Fruit fly (Drosophila melanogaster) whole organism, embryonic: ENCODE data around the gene CG15170.
A peak's percentile ranks its signal among the peaks of the same experiment; 100 is the strongest.

Experiments used
- Bgb ChIP-seq: fragments of 200-800 bp; sonication (Bioruptor generic); IDR thresholded peaks from 2 replicates; pipeline ENCODE4 v1.3.6; 2022; ENCODE audit warnings: missing biosample characterization, missing genetic modification characterization; ENCODE audit not compliant: partially characterized antibody
- CG1024 ChIP-seq: fragments of 200-800 bp; sonication (Bioruptor generic); IDR thresholded peaks from 2 replicates; pipeline ENCODE4 v1.3.6; 2022; ENCODE audit warnings: missing biosample characterization, missing genetic modification characterization
- CG15269 ChIP-seq: fragments of 200-800 bp; sonication (Bioruptor generic); optimal IDR thresholded peaks from 2 replicates; lab custom pipeline; 2018; ENCODE audit warnings: missing biosample characterization, mild to moderate bottlenecking, missing genetic modification characterization, moderate library complexity
- CG16813 ChIP-seq: fragments of 200-800 bp; sonication (Bioruptor generic); IDR thresholded peaks from 3 replicates; pipeline ENCODE4 v1.3.6; 2022; ENCODE audit warnings: missing biosample characterization, missing genetic modification characterization; ENCODE audit not compliant: partially characterized antibody
- CG1792 ChIP-seq: fragments of 200-800 bp; sonication (Bioruptor generic); optimal IDR thresholded peaks from 2 replicates; lab custom pipeline; 2016; ENCODE audit warnings: missing biosample characterization, missing genetic modification characterization
- CG18262 ChIP-seq: fragments of 200-800 bp; optimal IDR thresholded peaks from 3 replicates; lab custom pipeline; 2019; ENCODE audit warnings: missing biosample characterization, mild to moderate bottlenecking, missing genetic modification characterization, moderate library complexity
- CG2678 ChIP-seq: fragments of 200-800 bp; sonication (Bioruptor generic); optimal IDR thresholded peaks from 3 replicates; lab custom pipeline; 2019; ENCODE audit warnings: missing biosample characterization, mild to moderate bottlenecking, missing genetic modification characterization, moderate library complexity
- CG31388 ChIP-seq: fragments of 200-800 bp; sonication (Bioruptor generic); optimal IDR thresholded peaks from 2 replicates; lab custom pipeline; 2016; ENCODE audit warnings: missing biosample characterization, missing genetic modification characterization
- CG34376 ChIP-seq: fragments of 200-800 bp; sonication (Bioruptor generic); optimal IDR thresholded peaks from 2 replicates; lab custom pipeline; 2018; ENCODE audit warnings: missing biosample characterization, mild to moderate bottlenecking, missing genetic modification characterization
- CG3726 ChIP-seq: fragments of 200-800 bp; sonication (Bioruptor generic); IDR thresholded peaks from 3 replicates; pipeline ENCODE4, ENCODE4 v1.3.6; 2022; ENCODE audit warnings: missing biosample characterization, missing genetic modification characterization
- CG3838 ChIP-seq: fragments of 200-800 bp; sonication (Bioruptor generic); optimal IDR thresholded peaks from 3 replicates; lab custom pipeline; 2016; ENCODE audit warnings: missing biosample characterization, missing genetic modification characterization
- CG4282 ChIP-seq: fragments of 200-800 bp; sonication (Bioruptor generic); optimal IDR thresholded peaks from 2 replicates; lab custom pipeline; 2016; ENCODE audit warnings: missing biosample characterization, missing genetic modification characterization
- CG4617 ChIP-seq: fragments of 200-800 bp; sonication (Bioruptor generic); optimal IDR thresholded peaks from 3 replicates; lab custom pipeline; 2016; ENCODE audit warnings: missing biosample characterization, missing genetic modification characterization, borderline replicate concordance
- CG6813 ChIP-seq: fragments of 200-800 bp; sonication (Bioruptor generic); optimal IDR thresholded peaks from 2 replicates; lab custom pipeline; 2017; ENCODE audit warnings: missing biosample characterization, missing genetic modification characterization, mild to moderate bottlenecking, moderate library complexity, missing genetic modification reagents
- CG7839 ChIP-seq: fragments of 200-800 bp; sonication (Bioruptor generic); optimal IDR thresholded peaks from 3 replicates; lab custom pipeline; 2018; ENCODE audit warnings: missing biosample characterization, mild to moderate bottlenecking, missing genetic modification characterization, moderate library complexity
- Camta ChIP-seq: fragments of 200-800 bp; sonication (Bioruptor generic); optimal IDR thresholded peaks from 2 replicates; lab custom pipeline; 2016; ENCODE audit warnings: missing biosample characterization, missing genetic modification characterization
- Dek ChIP-seq: fragments of 200-800 bp; sonication (Bioruptor generic); optimal IDR thresholded peaks from 3 replicates; lab custom pipeline; 2019; ENCODE audit warnings: missing biosample characterization, mild to moderate bottlenecking, missing genetic modification characterization, moderate library complexity
- Dll ChIP-seq: fragments of 200-800 bp; sonication (Bioruptor generic); IDR thresholded peaks from 4 replicates; pipeline ENCODE4 v1.3.6; 2022; ENCODE audit warnings: missing biosample characterization, missing genetic modification characterization; ENCODE audit not compliant: partially characterized antibody
- ERR ChIP-seq: fragments of 200-800 bp; sonication (Bioruptor generic); optimal IDR thresholded peaks from 2 replicates; lab custom pipeline; 2016; ENCODE audit warnings: missing biosample characterization, missing genetic modification characterization
- HLH3B ChIP-seq: fragments of 200-800 bp; sonication (Bioruptor generic); IDR thresholded peaks from 2 replicates; pipeline ENCODE4 v1.3.6; 2022; ENCODE audit warnings: missing biosample characterization, missing genetic modification characterization
- Hr78 ChIP-seq, 2 experiments: fragments of 200-800 bp in 1 of 2; fragments of >200 bp in 1 of 2; sonication (Bioruptor generic) in 1 of 2; optimal IDR thresholded peaks; 2 replicates each; lab custom pipeline; 2017 to 2019; ENCODE audit warnings: missing biosample characterization in 2 of 2, missing genetic modification characterization in 2 of 2, mild to moderate bottlenecking in 1 of 2, moderate library complexity in 1 of 2
- Hsf ChIP-seq: fragments of 200-800 bp; sonication (Bioruptor generic); optimal IDR thresholded peaks from 3 replicates; lab custom pipeline; 2016; ENCODE audit warnings: missing biosample characterization, missing genetic modification characterization
- Jarid2 ChIP-seq: fragments of 200-800 bp; sonication (Bioruptor generic); optimal IDR thresholded peaks from 3 replicates; lab custom pipeline; 2017; ENCODE audit warnings: mild to moderate bottlenecking, missing biosample characterization, missing genetic modification reagents, missing genetic modification characterization
- Nf-YB ChIP-seq: fragments of 200-800 bp; sonication (Bioruptor generic); optimal IDR thresholded peaks from 3 replicates; lab custom pipeline; 2019; ENCODE audit warnings: missing biosample characterization, mild to moderate bottlenecking, missing genetic modification characterization, moderate library complexity
- Opbp ChIP-seq: fragments of 200-800 bp; sonication (Bioruptor generic); IDR thresholded peaks from 3 replicates; pipeline ENCODE4 v1.3.6; 2022; ENCODE audit warnings: missing biosample characterization, missing genetic modification characterization; ENCODE audit not compliant: partially characterized antibody
- ac ChIP-seq: fragments of 200-800 bp; sonication (Bioruptor generic); optimal IDR thresholded peaks from 3 replicates; lab custom pipeline; 2017; ENCODE audit warnings: missing biosample characterization, mild to moderate bottlenecking, missing genetic modification characterization
- chm ChIP-seq: fragments of 200-800 bp; sonication (Bioruptor generic); IDR thresholded peaks from 2 replicates; pipeline ENCODE4 v1.3.6; 2022; ENCODE audit warnings: missing biosample characterization, missing genetic modification characterization
- exex ChIP-seq: fragments of 200-800 bp; sonication (Bioruptor generic); optimal IDR thresholded peaks from 4 replicates; lab custom pipeline; 2018; ENCODE audit warnings: missing biosample characterization, mild to moderate bottlenecking, missing genetic modification characterization, moderate library complexity
- gfzf ChIP-seq: fragments of 200-800 bp; sonication (Bioruptor generic); optimal IDR thresholded peaks from 2 replicates; lab custom pipeline; 2016; ENCODE audit warnings: missing biosample characterization, mild to moderate bottlenecking, missing genetic modification characterization, moderate library complexity
- hb ChIP-seq: fragments of 200-800 bp; sonication (Bioruptor generic); IDR thresholded peaks from 3 replicates; pipeline ENCODE4 v1.3.6; 2022; ENCODE audit warnings: missing biosample characterization, missing genetic modification characterization; ENCODE audit not compliant: partially characterized antibody
- hkb ChIP-seq, 2 experiments: fragments of 200-800 bp in 1 of 2; fragments of >200 bp in 1 of 2; sonication (Bioruptor generic) in 1 of 2; IDR thresholded peaks in 1 of 2; optimal IDR thresholded peaks in 1 of 2; 2 replicates each; pipeline versions ENCODE4 v1.3.6 to Lab custom; 2017 to 2022; ENCODE audit warnings: missing biosample characterization in 1 of 2, missing genetic modification characterization in 1 of 2
- jigr1 ChIP-seq: fragments of 200-800 bp; sonication (Bioruptor generic); IDR thresholded peaks from 3 replicates; pipeline ENCODE4 v1.3.6; 2022; ENCODE audit warnings: missing biosample characterization, missing genetic modification characterization
- kni ChIP-seq: fragments of 200-800 bp; sonication (Bioruptor generic); optimal IDR thresholded peaks from 3 replicates; lab custom pipeline; 2017; ENCODE audit warnings: mild to moderate bottlenecking, missing biosample characterization, missing genetic modification reagents, missing genetic modification characterization
- mirr ChIP-seq: fragments of 200-800 bp; sonication (Bioruptor generic); optimal IDR thresholded peaks from 3 replicates; lab custom pipeline; 2018; ENCODE audit warnings: missing biosample characterization, mild to moderate bottlenecking, missing genetic modification characterization
- otp ChIP-seq: fragments of 200-800 bp; sonication (Bioruptor generic); IDR thresholded peaks from 3 replicates; pipeline ENCODE4, ENCODE4 v1.3.6; 2022; ENCODE audit warnings: missing biosample characterization, missing genetic modification characterization
- pita ChIP-seq: fragments of 200-800 bp; sonication (Bioruptor generic); optimal IDR thresholded peaks from 2 replicates; lab custom pipeline; 2017; ENCODE audit warnings: missing biosample characterization, mild to moderate bottlenecking, missing genetic modification characterization
- ranshi ChIP-seq: fragments of 200-800 bp; sonication (Bioruptor generic); IDR thresholded peaks from 2 replicates; pipeline ENCODE4 v1.3.6; 2022; ENCODE audit warnings: missing biosample characterization, missing genetic modification characterization
- sd ChIP-seq: fragments of 200-800 bp; sonication (Bioruptor generic); optimal IDR thresholded peaks from 3 replicates; lab custom pipeline; 2018; ENCODE audit warnings: missing biosample characterization, mild to moderate bottlenecking, missing genetic modification characterization, moderate library complexity
- sna ChIP-seq: fragments of 200-800 bp; sonication (Bioruptor generic); IDR thresholded peaks from 2 replicates; pipeline ENCODE4 v1.3.6; 2022; ENCODE audit warnings: missing biosample characterization, missing genetic modification characterization; ENCODE audit not compliant: partially characterized antibody
- sqz ChIP-seq: fragments of 200-800 bp; sonication (Bioruptor generic); optimal IDR thresholded peaks from 3 replicates; lab custom pipeline; 2018; ENCODE audit warnings: missing biosample characterization, mild to moderate bottlenecking, missing genetic modification characterization
- tll ChIP-seq, 2 experiments: fragments of 200-800 bp in 1 of 2; fragments of >200 bp in 1 of 2; sonication (Bioruptor generic) in 1 of 2; optimal IDR thresholded peaks; 2 replicates each; lab custom pipeline; 2017 to 2019; ENCODE audit warnings: missing biosample characterization in 2 of 2, missing genetic modification characterization in 2 of 2, mild to moderate bottlenecking in 1 of 2, moderate library complexity in 1 of 2
- vfl ChIP-seq: fragments of 200-800 bp; sonication (Bioruptor generic); optimal IDR thresholded peaks from 2 replicates; lab custom pipeline; 2016; ENCODE audit warnings: missing biosample characterization, missing genetic modification characterization
- zf30C ChIP-seq: fragments of 200-800 bp; sonication (Bioruptor generic); optimal IDR thresholded peaks from 3 replicates; lab custom pipeline; 2018; ENCODE audit warnings: missing biosample characterization, mild to moderate bottlenecking, missing genetic modification characterization

The CG15170 gene

dm6 chr2L:19002959-19003371, 12.9 kb upstream of the CG15170 start, which contains the start of gene CG31793 (continued):
- TF ChIP-seq vfl (GFP tag; lab: Kevin White, UChicago): no peak
- TF ChIP-seq hkb (optimal IDR thresholded peaks at IDR 0.05; lab: Kevin White, UChicago): no peak
- TF ChIP-seq hkb (GFP tag; IDR thresholded peaks at IDR 0.05; lab: Robert Waterston, UW): peak; percentile 63
- TF ChIP-seq hb (GFP tag; lab: Robert Waterston, UW): no peak
- no peak for TF ChIP-seq Bgb (GFP tag; lab: Robert Waterston, UW)

dm6 chr2L:19002468-19002867, 12.4 kb upstream of the CG15170 start:
- no peak for TF ChIP-seq Dek (tag; lab: Kevin White, UChicago)
- TF ChIP-seq tll (GFP tag; optimal IDR thresholded peaks at IDR 0.05; lab: Kevin White, UChicago): no peak
- TF ChIP-seq CG3726 (GFP tag; lab: Robert Waterston, UW): no peak
- TF ChIP-seq ERR (GFP tag; lab: Kevin White, UChicago): no peak
- TF ChIP-seq Hsf (GFP tag; lab: Kevin White, UChicago): no peak
- peak; percentile 66 for TF ChIP-seq exex (tag; lab: Kevin White, UChicago)
- TF ChIP-seq ac (GFP tag; lab: Kevin White, UChicago): no peak
- no peak for TF ChIP-seq Camta (GFP tag; lab: Kevin White, UChicago)
- no peak for TF ChIP-seq sna
- TF ChIP-seq CG1024: no peak
- no peak for TF ChIP-seq pita (GFP tag; lab: Kevin White, UChicago)
- no peak for TF ChIP-seq HLH3B (GFP tag; lab: Robert Waterston, UW)
- no peak for TF ChIP-seq gfzf (GFP tag; lab: Kevin White, UChicago)
- no peak for TF ChIP-seq Dll (GFP tag; lab: Robert Waterston, UW)
- TF ChIP-seq jigr1: no peak
- TF ChIP-seq kni (GFP tag; lab: Kevin White, UChicago): no peak
- TF ChIP-seq CG4282 (GFP tag; lab: Kevin White, UChicago): no peak
- TF ChIP-seq mirr (GFP tag; lab: Kevin White, UChicago): peak; percentile 62

DNA sequence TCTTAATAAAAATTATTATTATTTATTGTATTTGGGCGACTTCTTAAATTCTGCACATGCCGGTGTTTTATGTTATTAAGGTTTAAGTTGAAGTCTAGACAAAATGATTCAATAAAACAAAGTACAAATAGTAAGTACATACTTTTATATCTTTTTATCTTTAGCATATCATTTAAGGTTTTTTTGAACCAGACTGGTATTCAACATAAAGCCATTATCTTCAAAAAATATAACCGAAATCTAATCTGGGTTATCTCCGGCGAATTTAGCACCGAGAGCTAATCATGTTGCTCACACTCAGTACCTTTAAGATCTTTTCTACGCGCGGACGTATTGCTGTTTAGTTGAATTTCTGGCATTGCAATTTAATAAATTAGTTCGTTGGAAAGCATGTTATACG, 7.1 kb upstream of the CG15170 start, which contains the start of gene CG31792:
TSS of gene CG31792 (plus strand) at position 301 of the 400 bp plus-strand sequence.
- TF ChIP-seq exex (tag; lab: Kevin White, UChicago): peak; percentile 48
- TF ChIP-seq CG34376 (GFP tag; lab: Kevin White, UChicago): peak; percentile 12
- TF ChIP-seq Dek (tag; lab: Kevin White, UChicago): no peak
- TF ChIP-seq CG15269: peak; percentile 18
- TF ChIP-seq chm (GFP tag; lab: Robert Waterston, UW): no peak
- no peak for TF ChIP-seq ranshi (GFP tag; lab: Robert Waterston, UW)
- TF ChIP-seq sd: peak; percentile 4
- TF ChIP-seq zf30C (GFP tag; lab: Kevin White, UChicago): no peak
- TF ChIP-seq Opbp (GFP tag; lab: Robert Waterston, UW): no peak
- no peak for TF ChIP-seq CG4617
- no peak for TF ChIP-seq CG3838 (GFP tag; lab: Kevin White, UChicago)
- peak; percentile 3 for TF ChIP-seq CG2678 (tag; lab: Kevin White, UChicago)
- TF ChIP-seq, all 482 proteins: peak for 5

DNA sequence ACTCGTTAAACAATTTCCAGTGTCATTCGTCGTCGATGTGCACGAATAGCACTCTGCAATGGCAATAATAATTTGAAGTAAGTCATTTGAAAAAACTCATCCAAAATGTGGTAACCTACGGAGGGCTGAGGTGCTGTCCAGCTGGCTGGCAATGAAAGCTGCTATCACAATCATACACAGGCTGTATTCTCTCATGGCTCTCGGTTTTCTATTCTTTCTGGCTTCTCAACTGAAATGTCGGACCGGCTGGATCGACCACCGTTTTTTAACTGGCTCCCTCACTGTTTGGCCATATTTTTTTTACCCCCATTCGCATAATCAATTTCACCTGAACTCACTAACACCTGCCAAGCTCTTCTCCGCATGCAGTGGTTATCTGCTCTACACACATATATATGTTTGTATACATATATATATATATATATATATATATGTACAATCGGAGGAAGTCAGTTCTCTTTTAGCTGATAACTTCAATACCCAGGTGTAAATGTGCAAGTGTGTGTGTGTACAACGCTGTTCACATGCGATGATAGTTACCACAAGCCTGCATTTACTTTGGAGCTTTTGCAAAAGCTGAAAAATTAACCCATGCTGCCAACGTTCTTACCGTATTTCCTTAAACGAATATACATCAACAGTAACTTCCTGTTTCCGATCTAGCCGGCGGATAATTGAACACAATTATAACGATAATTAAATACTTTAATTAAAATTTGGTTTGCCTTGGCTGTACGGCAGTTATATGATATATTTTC, 5.8 kb upstream of the CG15170 start, which contains the start of gene CG10650:
TSS of gene CG10650 (minus strand) at position 275 of the 758 bp plus-strand sequence.
- peak; percentile 10 for TF ChIP-seq Nf-YB (GFP tag; lab: Kevin White, UChicago)
- TF ChIP-seq CG31388: no peak
- TF ChIP-seq CG1792: no peak
- peak; percentile 5 for TF ChIP-seq CG6813
- peak; percentile 61 for TF ChIP-seq sqz (GFP tag; lab: Kevin White, UChicago)
- no peak for TF ChIP-seq CG16813
- TF ChIP-seq CG18262 (tag; lab: Kevin White, UChicago): no peak
- TF ChIP-seq CG7839 (tag; lab: Kevin White, UChicago): no peak
- TF ChIP-seq Hr78 (GFP tag; optimal IDR thresholded peaks at IDR 0.05; lab: Kevin White, UChicago): peak in 1 of 2 experiments; percentile 15
- TF ChIP-seq Jarid2 (GFP tag; lab: Kevin White, UChicago): peak; percentile 62
- TF ChIP-seq otp: 0 out of 3 replicates have a peak, but pooled peaks have one; percentile 19
